Worm (Caenorhabditis elegans) whole organism, young adult: ENCODE measurements around the gene cee-1.

Experiments used
- B0019.2 ChIP-seq: fragments of 200-800 bp; sonication (Bioruptor generic); conservative IDR thresholded peaks from 2 replicates; pipeline ENCODE4 v1.3.6; 2022; ENCODE audit warnings: missing genetic modification reagents, missing genetic modification characterization, missing compliant biosample characterization
- B0261.1 ChIP-seq: sonication (generic microtip); optimal IDR thresholded peaks from 2 replicates; lab custom pipeline; 2016; ENCODE audit warnings: mild to moderate bottlenecking, missing genetic modification characterization, moderate library complexity, missing compliant biosample characterization
- D2030.7 ChIP-seq: fragments of 200-800 bp; sonication (Bioruptor generic); IDR thresholded peaks from 2 replicates; pipeline ENCODE4 v1.3.6; 2022; ENCODE audit warnings: missing genetic modification reagents, missing genetic modification characterization, missing compliant biosample characterization
- F10E7.11 ChIP-seq: sonication (generic microtip); optimal IDR thresholded peaks from 2 replicates; lab custom pipeline; 2017; ENCODE audit warnings: mild to moderate bottlenecking, missing genetic modification characterization, moderate library complexity, missing compliant biosample characterization
- F23B12.7 ChIP-seq: sonication (generic microtip); optimal IDR thresholded peaks from 2 replicates; lab custom pipeline; 2017; ENCODE audit warnings: missing genetic modification characterization, mild to moderate bottlenecking, missing compliant biosample characterization, antibody characterized with exemption, moderate library complexity; ENCODE audit not compliant: insufficient read depth
- F33H1.4 ChIP-seq: fragments of 200-800 bp; sonication (Bioruptor generic); IDR thresholded peaks from 2 replicates; pipeline ENCODE4 v1.3.6; 2022; ENCODE audit warnings: missing genetic modification reagents, missing genetic modification characterization, missing compliant biosample characterization
- Y53G8AR.9 ChIP-seq: fragments of 200-800 bp; sonication (Bioruptor generic); conservative IDR thresholded peaks from 2 replicates; pipeline ENCODE4 v1.3.6; 2022; ENCODE audit warnings: missing genetic modification reagents, missing genetic modification characterization, missing compliant biosample characterization
- Y67H2A.10 ChIP-seq: fragments of 200-800 bp; sonication (Bioruptor generic); conservative IDR thresholded peaks from 2 replicates; pipeline ENCODE4 v1.3.6; 2022; ENCODE audit warnings: missing genetic modification reagents, missing genetic modification characterization, missing compliant biosample characterization
- aptf-2 ChIP-seq: fragments of 200-800 bp; sonication (Bioruptor generic); conservative IDR thresholded peaks from 2 replicates; pipeline ENCODE4 v1.3.6; 2022; ENCODE audit warnings: missing genetic modification reagents, missing genetic modification characterization, missing compliant biosample characterization
- atf-7 ChIP-seq: sonication (generic microtip); optimal IDR thresholded peaks from 2 replicates; lab custom pipeline; 2017; ENCODE audit warnings: mild to moderate bottlenecking, missing genetic modification characterization, missing compliant biosample characterization
- bed-2 ChIP-seq: fragments of 200-800 bp; sonication (Bioruptor generic); IDR thresholded peaks from 2 replicates; pipeline ENCODE4 v1.3.6; 2022; ENCODE audit warnings: missing genetic modification reagents, missing genetic modification characterization, missing compliant biosample characterization
- ceh-27 ChIP-seq: fragments of 200-800 bp; sonication (Bioruptor generic); optimal IDR thresholded peaks from 2 replicates; lab custom pipeline; 2018; ENCODE audit warnings: mild to moderate bottlenecking, missing genetic modification characterization, moderate library complexity, missing compliant biosample characterization
- ceh-58 ChIP-seq: fragments of 200-800 bp; sonication (Bioruptor generic); IDR thresholded peaks from 2 replicates; pipeline ENCODE4 v1.3.6; 2022; ENCODE audit warnings: missing genetic modification characterization, missing compliant biosample characterization
- chd-7 ChIP-seq: sonication (generic microtip); optimal IDR thresholded peaks from 2 replicates; lab custom pipeline; 2016; ENCODE audit warnings: mild to moderate bottlenecking, missing genetic modification characterization, moderate library complexity, missing compliant biosample characterization
- dox-1 ChIP-seq: fragments of 200-800 bp; sonication (Bioruptor generic); IDR thresholded peaks from 2 replicates; pipeline ENCODE4 v1.3.6; 2022; ENCODE audit warnings: missing genetic modification reagents, missing genetic modification characterization, missing compliant biosample characterization
- dpl-1 ChIP-seq: fragments of 150-350 bp; optimal IDR thresholded peaks from 2 replicates; lab custom pipeline; 2014; ENCODE audit warnings: missing biosample characterization, missing genetic modification reagents, missing genetic modification characterization
- efl-1 ChIP-seq: fragments of 150-350 bp; optimal IDR thresholded peaks from 2 replicates; lab custom pipeline; 2014; ENCODE audit warnings: missing biosample characterization, missing genetic modification reagents, missing genetic modification characterization
- hmg-1.2 ChIP-seq: fragments of 200-800 bp; sonication (Bioruptor generic); IDR thresholded peaks from 2 replicates; pipeline ENCODE4 v1.3.6; 2022; ENCODE audit warnings: missing genetic modification reagents, missing genetic modification characterization, missing compliant biosample characterization
- let-607 ChIP-seq, 2 experiments: fragments of 200-800 bp in 1 of 2; sonication (Bioruptor generic) in 1 of 2; sonication (generic microtip) in 1 of 2; optimal IDR thresholded peaks; 2 replicates each; lab custom pipeline; 2016 to 2018; ENCODE audit warnings: mild to moderate bottlenecking in 2 of 2, missing compliant biosample characterization in 2 of 2, missing genetic modification characterization in 2 of 2, moderate library complexity in 2 of 2, missing genotype in 1 of 2
- lin-26 ChIP-seq: fragments of 200-800 bp; sonication (Bioruptor generic); IDR thresholded peaks from 2 replicates; pipeline ENCODE4 v1.3.6; 2022; ENCODE audit warnings: missing genetic modification reagents, missing genetic modification characterization, missing compliant biosample characterization
- lin-54 ChIP-seq: fragments of 200-800 bp; sonication (Bioruptor generic); optimal IDR thresholded peaks from 2 replicates; lab custom pipeline; 2018; ENCODE audit warnings: mild to moderate bottlenecking, missing genetic modification characterization, missing compliant biosample characterization
- lsl-1 ChIP-seq: fragments of 200-800 bp; sonication (Bioruptor generic); optimal IDR thresholded peaks from 2 replicates; lab custom pipeline; 2018; ENCODE audit warnings: mild to moderate bottlenecking, missing genetic modification characterization, moderate library complexity, missing compliant biosample characterization
- madf-6 ChIP-seq: fragments of 200-800 bp; sonication (Bioruptor generic); IDR thresholded peaks from 2 replicates; pipeline ENCODE4 v1.3.6; 2022; ENCODE audit warnings: missing genetic modification reagents, missing genetic modification characterization, missing compliant biosample characterization
- madf-8 ChIP-seq: fragments of 200-800 bp; sonication (Bioruptor generic); conservative IDR thresholded peaks from 2 replicates; pipeline ENCODE4 v1.3.6; 2022; ENCODE audit warnings: missing genetic modification reagents, missing genetic modification characterization, missing compliant biosample characterization
- mes-4 ChIP-seq: sonication (generic microtip); optimal IDR thresholded peaks from 2 replicates; lab custom pipeline; 2016; ENCODE audit warnings: missing genotype, missing genetic modification characterization, missing compliant biosample characterization
- nhr-120 ChIP-seq: fragments of 200-800 bp; sonication (Bioruptor generic); IDR thresholded peaks from 2 replicates; pipeline ENCODE4 v1.3.6; 2022; ENCODE audit warnings: missing genetic modification characterization, missing compliant biosample characterization
- nhr-27 ChIP-seq: fragments of 200-800 bp; sonication (Bioruptor generic); optimal IDR thresholded peaks from 2 replicates; lab custom pipeline; 2018; ENCODE audit warnings: mild to moderate bottlenecking, missing genetic modification characterization, moderate library complexity, missing compliant biosample characterization
- pbrm-1 ChIP-seq: fragments of 200-800 bp; sonication (Bioruptor generic); IDR thresholded peaks from 2 replicates; pipeline ENCODE4 v1.3.6; 2022; ENCODE audit warnings: missing genetic modification reagents, missing genetic modification characterization, missing compliant biosample characterization
- repo-1 ChIP-seq: sonication (generic microtip); optimal IDR thresholded peaks from 2 replicates; lab custom pipeline; 2017; ENCODE audit warnings: mild to moderate bottlenecking, missing genetic modification characterization, missing compliant biosample characterization
- sea-2 ChIP-seq: fragments of 200-800 bp; sonication (Bioruptor generic); IDR thresholded peaks from 2 replicates; pipeline ENCODE4 v1.3.6; 2022; ENCODE audit warnings: missing genetic modification characterization, missing compliant biosample characterization
- snpc-1.3 ChIP-seq: sonication (generic microtip); optimal IDR thresholded peaks from 2 replicates; lab custom pipeline; 2017; ENCODE audit warnings: missing genetic modification characterization, mild to moderate bottlenecking, missing compliant biosample characterization, antibody characterized with exemption, moderate library complexity, missing genotype, missing genetic modification reagents; ENCODE audit not compliant: insufficient read depth
- snpc-3.4 ChIP-seq: sonication (generic microtip); optimal IDR thresholded peaks from 2 replicates; lab custom pipeline; 2017; ENCODE audit warnings: missing genetic modification characterization, mild to moderate bottlenecking, missing compliant biosample characterization, antibody characterized with exemption, moderate library complexity, missing genotype, missing genetic modification reagents
- snpc-4 ChIP-seq, 5 experiments: fragments of 150-350 bp in 1 of 5; sonication (generic microtip) in 4 of 5; optimal IDR thresholded peaks; 2 replicates each; lab custom pipeline; 2014 to 2018; ENCODE audit warnings: missing genetic modification characterization in 5 of 5, missing biosample characterization in 3 of 5, antibody characterized with exemption in 2 of 5, mild to moderate bottlenecking in 2 of 5, missing compliant biosample characterization in 2 of 5, missing genotype in 2 of 5, moderate library complexity in 2 of 5, missing genetic modification reagents in 1 of 5
- somi-1 ChIP-seq: fragments of 200-800 bp; sonication (Bioruptor generic); optimal IDR thresholded peaks from 2 replicates; lab custom pipeline; 2018; ENCODE audit warnings: mild to moderate bottlenecking, missing genetic modification characterization, missing compliant biosample characterization
- tbx-9 ChIP-seq: sonication (generic microtip); optimal IDR thresholded peaks from 2 replicates; lab custom pipeline; 2016; ENCODE audit warnings: borderline replicate concordance, missing genetic modification characterization, inconsistent platforms, missing compliant biosample characterization
- tlf-1 ChIP-seq: fragments of 200-800 bp; sonication (Bioruptor generic); optimal IDR thresholded peaks from 2 replicates; lab custom pipeline; 2018; ENCODE audit warnings: mild to moderate bottlenecking, missing genetic modification characterization, missing compliant biosample characterization
- unc-62 ChIP-seq: fragments of 150-350 bp; optimal IDR thresholded peaks from 2 replicates; lab custom pipeline; 2014; ENCODE audit warnings: missing biosample characterization, missing genetic modification reagents, missing genetic modification characterization
- xnd-1 ChIP-seq: sonication (generic microtip); optimal IDR thresholded peaks from 2 replicates; lab custom pipeline; 2016; ENCODE audit warnings: missing genotype, missing genetic modification reagents, missing genetic modification characterization, missing compliant biosample characterization
- zfh-2 ChIP-seq: fragments of 200-800 bp; sonication (Bioruptor generic); conservative IDR thresholded peaks from 2 replicates; pipeline ENCODE4 v1.3.6; 2022; ENCODE audit warnings: missing genetic modification reagents, missing genetic modification characterization, missing compliant biosample characterization
- ztf-18 ChIP-seq: sonication (generic microtip); optimal IDR thresholded peaks from 2 replicates; lab custom pipeline; 2016; ENCODE audit warnings: missing genotype, mild to moderate bottlenecking, missing genetic modification characterization, missing compliant biosample characterization
- ztf-22 ChIP-seq: fragments of 200-800 bp; sonication (Bioruptor generic); optimal IDR thresholded peaks from 2 replicates; lab custom pipeline; 2018; ENCODE audit warnings: mild to moderate bottlenecking, missing genetic modification characterization, moderate library complexity, missing compliant biosample characterization
- ztf-26 ChIP-seq: sonication (generic microtip); optimal IDR thresholded peaks from 2 replicates; lab custom pipeline; 2017; ENCODE audit warnings: missing genetic modification characterization, missing compliant biosample characterization
- ztf-3 ChIP-seq: fragments of 200-800 bp; sonication (Bioruptor generic); optimal IDR thresholded peaks from 2 replicates; lab custom pipeline; 2018; ENCODE audit warnings: mild to moderate bottlenecking, missing genetic modification characterization, missing compliant biosample characterization
- ztf-6 ChIP-seq: fragments of 200-800 bp; sonication (Bioruptor generic); IDR thresholded peaks from 2 replicates; pipeline ENCODE4 v1.3.6; 2022; ENCODE audit warnings: missing genetic modification reagents, missing genetic modification characterization, missing compliant biosample characterization

cee-1 gene

ce11 chrIII:4899728-4900127 is 12.8 kb upstream of the cee-1 start (continued):
- TF ChIP-seq snpc-4 (GFP tag; optimal IDR thresholded peaks at IDR 0.05; lab: Kevin White, UChicago) (peak; percentile 69), snpc-4 (tag; optimal IDR thresholded peaks at IDR 0.05; lab: Kevin White, UChicago) (peak; percentile 77 to 91 (median 82))

DNA sequence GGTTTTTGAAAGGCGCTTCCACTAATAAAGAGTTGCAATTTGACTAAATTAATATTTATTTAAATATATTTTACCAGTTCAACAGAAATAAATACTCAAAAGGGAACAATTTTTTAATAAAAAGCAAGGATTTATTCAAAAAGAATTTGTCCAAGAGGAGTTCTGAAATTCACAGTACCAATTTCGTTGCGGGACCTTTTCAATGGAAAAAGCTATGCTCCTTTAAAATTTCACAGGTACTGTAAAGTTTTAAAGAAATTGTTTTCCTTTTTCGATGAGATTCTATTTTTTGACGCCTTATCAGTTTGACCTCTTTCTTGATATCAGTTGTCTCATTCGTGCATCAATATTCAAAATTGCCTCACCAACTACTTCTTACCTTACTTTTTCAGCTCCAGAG is 12.2 kb upstream of the cee-1 start, which contains the start of gene tag-340:
TSS of gene tag-340 (plus strand) at position 249 of the 400 bp plus-strand sequence.
- TF ChIP-seq somi-1: no peak
- no peak for TF ChIP-seq Y67H2A.10
- no peak for TF ChIP-seq B0261.1 (tag; lab: Kevin White, UChicago)
- TF ChIP-seq F33H1.4: peak; percentile 90
- TF ChIP-seq chd-7 (tag; lab: Kevin White, UChicago): no peak
- peak; percentile 85 for TF ChIP-seq madf-6
- TF ChIP-seq zfh-2: no peak
- peak; percentile 47; the same call in 1 of the 2 replicates for TF ChIP-seq madf-8 (GFP tag; lab: Robert Waterston, UW)
- TF ChIP-seq snpc-1.3 (tag; lab: Kevin White, UChicago): peak; percentile 58
- peak; percentile 63 for TF ChIP-seq D2030.7 (GFP tag; lab: Robert Waterston, UW)
- TF ChIP-seq let-607 (tag; optimal IDR thresholded peaks at IDR 0.05; lab: Kevin White, UChicago): no peak
- peak; percentile 23 for TF ChIP-seq efl-1 (GFP tag; lab: Kevin White, UChicago)
- TF ChIP-seq lsl-1: peak; percentile 88
- no peak for TF ChIP-seq nhr-27
- no peak for TF ChIP-seq ceh-58
- TF ChIP-seq repo-1 (tag; lab: Kevin White, UChicago): no peak
- TF ChIP-seq snpc-3.4: peak; percentile 63
- TF ChIP-seq lin-26: no peak
- peak; percentile 51 for TF ChIP-seq xnd-1 (tag; lab: Kevin White, UChicago)
- TF ChIP-seq dpl-1 (GFP tag; lab: Kevin White, UChicago): no peak

ce11 chrIII:4903784-4904183 is 8.7 kb upstream of the cee-1 start, which contains the start of gene kbp-2:
Gene kbp-2, minus strand, starts transcription at chrIII:4903884.
- no peak for TF ChIP-seq ztf-3 (GFP tag; lab: Kevin White, UChicago)
- TF ChIP-seq nhr-120 (GFP tag; lab: Robert Waterston, UW): no peak
- no peak for TF ChIP-seq ceh-27 (GFP tag; lab: Kevin White, UChicago)
- TF ChIP-seq lsl-1: no peak
- TF ChIP-seq F10E7.11 (tag; lab: Kevin White, UChicago): no peak
- TF ChIP-seq hmg-1.2 (GFP tag; lab: Robert Waterston, UW): no peak
- no peak for TF ChIP-seq bed-2 (GFP tag; lab: Robert Waterston, UW)
- TF ChIP-seq aptf-2: no peak
- TF ChIP-seq xnd-1 (tag; lab: Kevin White, UChicago): no peak
- TF ChIP-seq Y53G8AR.9 (GFP tag; lab: Robert Waterston, UW): no peak
- no peak for TF ChIP-seq snpc-4 (GFP tag; optimal IDR thresholded peaks at IDR 0.05; lab: Kevin White, UChicago)
- no peak for TF ChIP-seq snpc-4 (tag; optimal IDR thresholded peaks at IDR 0.05; lab: Kevin White, UChicago)
- no peak for TF ChIP-seq mes-4 (tag; lab: Kevin White, UChicago)
- TF ChIP-seq tbx-9 (tag; lab: Kevin White, UChicago): no peak
- no peak for TF ChIP-seq ztf-22
- no peak for TF ChIP-seq ztf-26
- TF ChIP-seq tlf-1: no peak

DNA sequence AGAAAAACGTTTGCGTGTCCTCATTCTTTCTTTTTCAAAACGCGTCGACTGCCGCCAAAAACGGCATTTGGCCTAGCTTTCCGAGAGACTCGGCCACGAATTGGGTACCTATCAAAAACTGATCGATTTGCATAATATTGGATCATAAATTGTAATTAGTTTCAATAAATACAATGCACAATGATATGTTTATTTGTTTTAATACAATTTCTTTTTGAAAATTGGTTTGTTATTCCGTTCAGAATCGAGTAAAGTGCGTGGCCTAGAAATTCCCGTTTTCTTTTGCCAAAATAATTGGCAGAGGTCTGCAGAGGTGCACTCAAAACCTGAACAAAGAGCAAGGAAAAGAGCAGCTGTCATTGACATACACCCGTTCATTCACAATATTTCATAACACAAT is 7.1 kb upstream of the cee-1 start, which contains the start of gene F26F4.8:
TSS of gene F26F4.8 (minus strand) at position 69 of the 400 bp plus-strand sequence.
- no peak for TF ChIP-seq tlf-1
- no peak for TF ChIP-seq D2030.7 (GFP tag; lab: Robert Waterston, UW)
- no peak for TF ChIP-seq lin-54
- no peak for TF ChIP-seq B0019.2
- no peak for TF ChIP-seq sea-2 (GFP tag; lab: Robert Waterston, UW)
- TF ChIP-seq dox-1: peak; percentile 43; the same call in 1 of the 2 replicates
- TF ChIP-seq atf-7 (tag; lab: Kevin White, UChicago): no peak
- TF ChIP-seq unc-62 (GFP tag; lab: Kevin White, UChicago): no peak
- no peak for TF ChIP-seq pbrm-1 (GFP tag; lab: Robert Waterston, UW)
- no peak for TF ChIP-seq chd-7 (tag; lab: Kevin White, UChicago)
- no peak for TF ChIP-seq ztf-18 (tag; lab: Kevin White, UChicago)
- no peak for TF ChIP-seq F23B12.7
- TF ChIP-seq ztf-6 (GFP tag; lab: Robert Waterston, UW): no peak
